Worm (Caenorhabditis elegans) whole organism, L2 larva: Measurements from ENCODE around the gene C54F6.19.

Source experiments
- C34F6.9 ChIP-seq: fragments of 150-350 bp; optimal IDR thresholded peaks from 2 replicates; lab custom pipeline; 2014; ENCODE audit warnings: missing biosample characterization, missing genetic modification characterization
- F13H6.1 ChIP-seq: sonication (generic microtip); optimal IDR thresholded peaks from 2 replicates; lab custom pipeline; 2016; ENCODE audit warnings: missing genetic modification characterization, missing compliant biosample characterization
- R02D3.7 ChIP-seq: fragments of 150-350 bp; optimal IDR thresholded peaks from 2 replicates; lab custom pipeline; 2014; ENCODE audit warnings: missing biosample characterization, missing genetic modification characterization
- Y55F3AM.14 ChIP-seq: fragments of 200-800 bp; sonication (Bioruptor generic); optimal IDR thresholded peaks from 2 replicates; lab custom pipeline; 2018; ENCODE audit warnings: mild to moderate bottlenecking, missing genetic modification characterization, missing compliant biosample characterization
- alr-1 ChIP-seq: fragments of 150-350 bp; optimal IDR thresholded peaks from 2 replicates; lab custom pipeline; 2014; ENCODE audit warnings: missing biosample characterization, missing genetic modification characterization
- aly-2 ChIP-seq: fragments of 150-350 bp; optimal IDR thresholded peaks from 2 replicates; lab custom pipeline; 2014; ENCODE audit warnings: missing biosample characterization, missing genetic modification characterization
- ama-1 ChIP-seq: fragments of 150-350 bp; optimal IDR thresholded peaks from 2 replicates; lab custom pipeline; 2018; ENCODE audit warnings: inconsistent platforms
- blmp-1 ChIP-seq: sonication (generic microtip); optimal IDR thresholded peaks from 2 replicates; lab custom pipeline; 2017; ENCODE audit warnings: missing genetic modification characterization, mild to moderate bottlenecking, missing compliant biosample characterization, antibody characterized with exemption, moderate library complexity; ENCODE audit not compliant: insufficient read depth
- ceh-82 ChIP-seq: fragments of 150-350 bp; optimal IDR thresholded peaks from 2 replicates; lab custom pipeline; 2014; ENCODE audit warnings: missing biosample characterization, missing genetic modification characterization
- crh-2 ChIP-seq: sonication (generic microtip); optimal IDR thresholded peaks from 2 replicates; lab custom pipeline; 2017; ENCODE audit warnings: missing biosample characterization, missing genetic modification characterization
- dmd-4 ChIP-seq: sonication (generic microtip); optimal IDR thresholded peaks from 2 replicates; lab custom pipeline; 2017; ENCODE audit warnings: missing biosample characterization, missing genetic modification characterization
- egl-27 ChIP-seq: sonication (generic microtip); optimal IDR thresholded peaks from 3 replicates; lab custom pipeline; 2017; ENCODE audit warnings: missing biosample characterization, missing genetic modification reagents, missing genetic modification characterization
- elt-1 ChIP-seq: fragments of 150-350 bp; optimal IDR thresholded peaks from 2 replicates; lab custom pipeline; 2014; ENCODE audit warnings: missing biosample characterization, missing genetic modification characterization
- elt-3 ChIP-seq: sonication (generic microtip); optimal IDR thresholded peaks from 2 replicates; lab custom pipeline; 2017; ENCODE audit warnings: missing biosample characterization, missing genetic modification characterization
- fos-1 ChIP-seq: fragments of 150-350 bp; optimal IDR thresholded peaks from 2 replicates; lab custom pipeline; 2014; ENCODE audit warnings: missing biosample characterization, missing genetic modification characterization
- gmeb-1 ChIP-seq: fragments of 150-350 bp; optimal IDR thresholded peaks from 2 replicates; lab custom pipeline; 2014; ENCODE audit warnings: missing biosample characterization, missing genetic modification characterization
- lin-11 ChIP-seq: fragments of 150-350 bp; sonication (generic microtip); optimal IDR thresholded peaks from 2 replicates; lab custom pipeline; 2014; ENCODE audit warnings: missing biosample characterization, missing genetic modification characterization, inconsistent platforms, mixed read lengths
- lin-13 ChIP-seq: fragments of 150-350 bp; optimal IDR thresholded peaks from 2 replicates; lab custom pipeline; 2014; ENCODE audit warnings: missing biosample characterization, missing genetic modification reagents, missing genetic modification characterization
- lin-39 ChIP-seq: fragments of 150-350 bp; optimal IDR thresholded peaks from 2 replicates; lab custom pipeline; 2014; ENCODE audit warnings: missing biosample characterization, missing genetic modification reagents, missing genetic modification characterization
- mbf-1 ChIP-seq: sonication (generic microtip); optimal IDR thresholded peaks from 2 replicates; lab custom pipeline; 2017; ENCODE audit warnings: missing biosample characterization, missing genetic modification characterization
- mdl-1 ChIP-seq, 2 experiments: fragments of 150-350 bp in 1 of 2; sonication (generic microtip) in 1 of 2; optimal IDR thresholded peaks; 2 replicates each; lab custom pipeline; 2017; ENCODE audit warnings: missing biosample characterization in 2 of 2, missing genetic modification characterization in 2 of 2
- nhr-11 ChIP-seq: fragments of 150-350 bp; optimal IDR thresholded peaks from 2 replicates; lab custom pipeline; 2014; ENCODE audit warnings: missing biosample characterization, missing genetic modification characterization
- nhr-129 ChIP-seq: fragments of 150-350 bp; optimal IDR thresholded peaks from 2 replicates; lab custom pipeline; 2014; ENCODE audit warnings: missing biosample characterization, missing genetic modification characterization
- nhr-23 ChIP-seq: fragments of 150-350 bp; optimal IDR thresholded peaks from 2 replicates; lab custom pipeline; 2014; ENCODE audit warnings: missing biosample characterization, missing genetic modification reagents, missing genetic modification characterization
- nhr-25 ChIP-seq: fragments of 150-350 bp; sonication (generic microtip); optimal IDR thresholded peaks from 3 replicates; lab custom pipeline; 2014; ENCODE audit warnings: missing biosample characterization, missing genetic modification characterization
- nhr-6 ChIP-seq: fragments of 150-350 bp; optimal IDR thresholded peaks from 2 replicates; lab custom pipeline; 2014; ENCODE audit warnings: missing biosample characterization, missing genetic modification characterization
- nhr-77 ChIP-seq: fragments of 150-350 bp; optimal IDR thresholded peaks from 2 replicates; lab custom pipeline; 2014; ENCODE audit warnings: missing biosample characterization, missing genetic modification characterization
- peb-1 ChIP-seq: fragments of 150-350 bp; optimal IDR thresholded peaks from 2 replicates; lab custom pipeline; 2014; ENCODE audit warnings: missing biosample characterization, missing genetic modification characterization
- skn-1 ChIP-seq: sonication (generic microtip); optimal IDR thresholded peaks from 2 replicates; lab custom pipeline; 2017; ENCODE audit warnings: missing biosample characterization, missing genetic modification characterization
- sma-9 ChIP-seq, 2 experiments: fragments of 150-350 bp in 1 of 2; sonication (generic microtip) in 1 of 2; optimal IDR thresholded peaks; 2 replicates each; lab custom pipeline; 2014 to 2016; ENCODE audit warnings: missing genetic modification characterization in 2 of 2, mild to moderate bottlenecking in 1 of 2, missing biosample characterization in 1 of 2, missing compliant biosample characterization in 1 of 2, missing genetic modification reagents in 1 of 2, moderate library complexity in 1 of 2
- unc-39 ChIP-seq: fragments of 150-350 bp; optimal IDR thresholded peaks from 2 replicates; lab custom pipeline; 2014; ENCODE audit warnings: missing biosample characterization, missing genetic modification characterization
- unc-62 ChIP-seq: fragments of 150-350 bp; optimal IDR thresholded peaks from 2 replicates; lab custom pipeline; 2014; ENCODE audit warnings: missing biosample characterization, missing genetic modification reagents, missing genetic modification characterization
- ztf-1 ChIP-seq: fragments of 200-800 bp; sonication (Bioruptor generic); conservative IDR thresholded peaks from 2 replicates; pipeline ENCODE4 v1.3.6; 2022; ENCODE audit warnings: missing genetic modification characterization, missing compliant biosample characterization
- ztf-11 ChIP-seq: sonication (generic microtip); optimal IDR thresholded peaks from 2 replicates; lab custom pipeline; 2017; ENCODE audit warnings: missing biosample characterization, missing genetic modification characterization

C54F6.19 gene

DNA sequence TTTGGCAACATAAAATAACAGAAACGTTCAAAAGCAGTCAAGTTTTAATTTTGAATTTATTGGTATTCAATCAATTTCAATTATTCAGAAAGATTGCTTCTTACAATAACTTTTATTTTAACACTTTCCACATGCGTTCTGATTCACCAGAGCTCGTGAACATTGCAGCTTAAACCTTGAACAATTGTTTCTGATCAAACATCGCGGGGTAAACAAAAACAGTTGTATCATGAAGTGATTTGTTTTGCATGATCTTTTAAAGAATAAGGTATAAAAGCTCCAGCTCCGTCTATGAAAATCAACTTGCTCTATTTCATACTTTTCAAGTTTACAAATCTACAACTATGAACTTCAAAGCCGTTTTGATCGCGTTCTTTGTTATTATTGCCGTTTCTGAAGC, 21.9 kb upstream of the C54F6.19 start, which contains the start of gene C54F6.6:
TSS of gene C54F6.6 (plus strand) at position 301 of the 400 bp plus-strand sequence.
- TF ChIP-seq F13H6.1 (no peak), elt-1 (no peak), Y55F3AM.14 (GFP tag; lab: Kevin White, UChicago) (no peak), skn-1 (no peak), peb-1 (tag; lab: Kevin White, UChicago) (no peak)

ce11 chrV:7524447-7524846, 20.8 kb upstream of the C54F6.19 start, which contains the start of gene C54F6.20:
Gene C54F6.20 (plus strand): TSS chrV:7524747.
- no peak for TF ChIP-seq ztf-1 (GFP tag; lab: Robert Waterston, UW)
- no peak for TF ChIP-seq dmd-4 (tag; lab: Kevin White, UChicago)
- TF ChIP-seq ceh-82 (tag; lab: Kevin White, UChicago), result no peak
- TF ChIP-seq ama-1 (lab: Kevin White, UChicago), result no peak
- no peak for TF ChIP-seq alr-1
- no peak for TF ChIP-seq unc-62 (GFP tag; lab: Kevin White, UChicago)
- no peak for TF ChIP-seq nhr-77 (tag; lab: Kevin White, UChicago)
- TF ChIP-seq lin-11 (tag; lab: Kevin White, UChicago), result no peak
- no peak for TF ChIP-seq nhr-6 (tag; lab: Kevin White, UChicago)
- no peak for TF ChIP-seq aly-2 (tag; lab: Kevin White, UChicago)
- TF ChIP-seq C34F6.9 (tag; lab: Kevin White, UChicago), result no peak
- TF ChIP-seq lin-39, result no peak
- TF ChIP-seq crh-2 (tag; lab: Kevin White, UChicago), result no peak
- TF ChIP-seq elt-3 (tag; lab: Kevin White, UChicago), result no peak
- TF ChIP-seq F13H6.1, result no peak
- TF ChIP-seq egl-27 (tag; lab: Kevin White, UChicago), result no peak

ce11 chrV:7525695-7526094, 19.6 kb upstream of the C54F6.19 start, which contains the start of gene C54F6.18:
Gene C54F6.18 (plus strand): TSS chrV:7525995.
- no peak for TF ChIP-seq nhr-129 (tag; lab: Kevin White, UChicago)

ce11 chrV:7527153-7527552, 18.1 kb upstream of the C54F6.19 start, which contains the start of gene C54F6.17:
Gene C54F6.17 (plus strand): TSS chrV:7527453.
- TF ChIP-seq ztf-11 (no peak), unc-39 (no peak)

DNA sequence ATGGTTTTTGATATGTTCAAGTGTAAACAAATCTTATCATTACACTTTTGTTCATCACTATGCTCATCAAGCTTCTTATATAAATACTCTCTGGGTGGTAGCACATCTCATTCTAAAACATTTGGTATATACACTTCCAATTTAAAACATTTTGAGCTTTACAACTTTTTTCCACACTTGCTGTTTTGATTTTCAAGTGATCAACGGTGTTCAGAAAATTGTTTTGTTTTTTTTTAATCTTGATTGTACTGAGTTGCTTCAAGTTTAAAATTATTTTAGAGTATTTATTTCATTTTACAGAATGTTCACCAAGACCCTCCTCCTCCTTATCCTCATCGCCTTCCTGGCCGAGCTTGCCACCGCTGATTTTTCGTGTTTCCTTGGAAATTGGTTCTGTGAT, 16.5 kb upstream of the C54F6.19 start, which contains the start of gene C54F6.5:
TSS of gene C54F6.5 (plus strand) at position 301 of the 400 bp plus-strand sequence.
- TF ChIP-seq nhr-77 (tag; lab: Kevin White, UChicago), result no peak
- no peak for TF ChIP-seq elt-1
- no peak for TF ChIP-seq blmp-1 (tag; lab: Kevin White, UChicago)
- TF ChIP-seq F13H6.1, result no peak
- no peak for TF ChIP-seq unc-62 (GFP tag; lab: Kevin White, UChicago)
- no peak for TF ChIP-seq fos-1 (tag; lab: Kevin White, UChicago)
- no peak for TF ChIP-seq egl-27 (tag; lab: Kevin White, UChicago)
- no peak for TF ChIP-seq mbf-1 (tag; lab: Kevin White, UChicago)
- TF ChIP-seq ama-1 (lab: Kevin White, UChicago), result no peak
- no peak for TF ChIP-seq nhr-25 (tag; lab: Kevin White, UChicago)
- TF ChIP-seq dmd-4 (tag; lab: Kevin White, UChicago), result no peak

DNA sequence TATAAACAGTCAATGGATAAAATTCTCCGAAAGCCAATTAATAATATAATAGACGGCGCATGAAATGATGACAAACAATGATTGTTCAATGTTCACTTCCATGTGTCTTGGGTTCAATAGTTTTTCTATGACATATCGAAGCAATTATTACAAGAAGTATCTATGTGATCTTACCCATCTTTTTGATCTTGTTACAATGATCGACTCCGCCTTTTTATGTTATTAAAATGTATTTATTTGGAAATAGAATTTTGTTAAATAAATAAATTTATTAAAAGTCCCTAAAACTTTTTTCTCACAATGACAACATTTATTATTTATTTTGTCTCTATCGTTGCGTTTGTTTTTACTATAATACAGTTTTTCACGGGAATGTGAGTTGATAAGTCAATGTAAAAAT, 15.4 kb upstream of the C54F6.19 start, which contains the start of gene swt-2:
TSS of gene swt-2 (plus strand) at position 301 of the 400 bp plus-strand sequence.
- TF ChIP-seq R02D3.7 (no peak), gmeb-1 (tag; lab: Kevin White, UChicago) (no peak), nhr-25 (tag; lab: Kevin White, UChicago) (no peak), dmd-4 (tag; lab: Kevin White, UChicago) (no peak), lin-13 (GFP tag; lab: Kevin White, UChicago) (no peak), nhr-129 (tag; lab: Kevin White, UChicago) (no peak), sma-9 (GFP tag; optimal IDR thresholded peaks at IDR 0.05; lab: Kevin White, UChicago) (no peak), sma-9 (tag; optimal IDR thresholded peaks at IDR 0.05; lab: Kevin White, UChicago) (no peak), mdl-1 (tag; optimal IDR thresholded peaks at IDR 0.05; lab: Kevin White, UChicago) (no peak), nhr-23 (tag; lab: Kevin White, UChicago) (no peak), nhr-6 (tag; lab: Kevin White, UChicago) (no peak), nhr-11 (tag; lab: Kevin White, UChicago) (no peak)
- TF ChIP-seq, all 48 proteins: peak for 0
